Fruit fly (Drosophila melanogaster) whole organism, adult: ENCODE results near the gene Cftr.

Experiments
- CG11617 ChIP-seq: fragments of 200-800 bp; sonication (Bioruptor generic); optimal IDR thresholded peaks from 2 replicates; lab custom pipeline; 2017; ENCODE audit warnings: mild to moderate bottlenecking, missing biosample characterization, missing genetic modification reagents, missing genetic modification characterization
- CG12768 ChIP-seq: fragments of 200-800 bp; sonication (Bioruptor generic); optimal IDR thresholded peaks from 2 replicates; lab custom pipeline; 2017; ENCODE audit warnings: missing biosample characterization, missing genetic modification characterization, mild to moderate bottlenecking, moderate library complexity, missing genetic modification reagents
- CG14711 ChIP-seq: fragments of 200-800 bp; sonication (Bioruptor generic); optimal IDR thresholded peaks from 2 replicates; lab custom pipeline; 2018; ENCODE audit warnings: missing biosample characterization, mild to moderate bottlenecking, missing genetic modification characterization, moderate library complexity
- CG1620 ChIP-seq: fragments of 200-800 bp; sonication (Bioruptor generic); optimal IDR thresholded peaks from 2 replicates; lab custom pipeline; 2016; ENCODE audit warnings: missing biosample characterization, missing genetic modification characterization
- CG33017 ChIP-seq: fragments of 200-800 bp; sonication (Bioruptor generic); optimal IDR thresholded peaks from 2 replicates; lab custom pipeline; 2018; ENCODE audit warnings: missing biosample characterization, mild to moderate bottlenecking, missing genetic modification characterization, moderate library complexity
- CG5204 ChIP-seq: fragments of 200-800 bp; sonication (Bioruptor generic); optimal IDR thresholded peaks from 2 replicates; lab custom pipeline; 2016; ENCODE audit warnings: missing biosample characterization, missing genetic modification characterization
- CG7045 ChIP-seq: fragments of 200-800 bp; sonication (Bioruptor generic); optimal IDR thresholded peaks from 2 replicates; lab custom pipeline; 2017; ENCODE audit warnings: missing biosample characterization, mild to moderate bottlenecking, missing genetic modification characterization
- CG7101 ChIP-seq: fragments of 200-800 bp; sonication (Bioruptor generic); optimal IDR thresholded peaks from 2 replicates; lab custom pipeline; 2018; ENCODE audit warnings: missing biosample characterization, mild to moderate bottlenecking, missing genetic modification characterization, moderate library complexity
- Clk ChIP-seq: fragments of 200-800 bp; sonication (Bioruptor generic); optimal IDR thresholded peaks from 2 replicates; lab custom pipeline; 2017; ENCODE audit warnings: missing biosample characterization, missing genetic modification characterization
- Crg-1 ChIP-seq: fragments of 200-800 bp; sonication (Bioruptor generic); optimal IDR thresholded peaks from 2 replicates; lab custom pipeline; 2016; ENCODE audit warnings: missing biosample characterization, missing genetic modification characterization
- Hr96 ChIP-seq: fragments of 200-800 bp; sonication (Bioruptor generic); optimal IDR thresholded peaks from 2 replicates; lab custom pipeline; 2016; ENCODE audit warnings: missing biosample characterization, missing genetic modification characterization
- Mnt ChIP-seq: fragments of 200-800 bp; sonication (Bioruptor generic); optimal IDR thresholded peaks from 2 replicates; lab custom pipeline; 2016; ENCODE audit warnings: missing biosample characterization, mild to moderate bottlenecking, missing genetic modification characterization
- bab1 ChIP-seq: fragments of 200-800 bp; sonication (Bioruptor generic); optimal IDR thresholded peaks from 3 replicates; lab custom pipeline; 2019; ENCODE audit warnings: missing biosample characterization, mild to moderate bottlenecking, missing genetic modification characterization, moderate library complexity
- cic ChIP-seq: fragments of 200-800 bp; sonication (Bioruptor generic); optimal IDR thresholded peaks from 2 replicates; lab custom pipeline; 2017; ENCODE audit warnings: missing biosample characterization, mild to moderate bottlenecking, missing genetic modification characterization, moderate library complexity
- cnc ChIP-seq, 2 experiments: fragments of >200 bp; optimal IDR thresholded peaks; 2 replicates each; lab custom pipeline; 2017
- kay ChIP-seq: fragments of 200-800 bp; sonication (Bioruptor generic); peaks from one replicate; lab custom pipeline; 2016; ENCODE audit warnings: missing biosample characterization, missing genetic modification characterization, borderline replicate concordance
- ovo ChIP-seq: fragments of 200-800 bp; sonication (Bioruptor generic); optimal IDR thresholded peaks from 2 replicates; lab custom pipeline; 2016; ENCODE audit warnings: missing biosample characterization, missing genetic modification characterization
- pad ChIP-seq: fragments of 200-800 bp; sonication (Bioruptor generic); optimal IDR thresholded peaks from 3 replicates; lab custom pipeline; 2017; ENCODE audit warnings: missing biosample characterization, missing genetic modification characterization, mild to moderate bottlenecking, moderate library complexity, missing genetic modification reagents
- tj ChIP-seq: fragments of 200-800 bp; sonication (Bioruptor generic); optimal IDR thresholded peaks from 3 replicates; lab custom pipeline; 2017; ENCODE audit warnings: missing biosample characterization, mild to moderate bottlenecking, missing genetic modification characterization, moderate library complexity
- toe ChIP-seq: fragments of 200-800 bp; sonication (Bioruptor generic); optimal IDR thresholded peaks from 2 replicates; lab custom pipeline; 2016; ENCODE audit warnings: missing biosample characterization, missing genetic modification characterization

Gene Cftr

DNA sequence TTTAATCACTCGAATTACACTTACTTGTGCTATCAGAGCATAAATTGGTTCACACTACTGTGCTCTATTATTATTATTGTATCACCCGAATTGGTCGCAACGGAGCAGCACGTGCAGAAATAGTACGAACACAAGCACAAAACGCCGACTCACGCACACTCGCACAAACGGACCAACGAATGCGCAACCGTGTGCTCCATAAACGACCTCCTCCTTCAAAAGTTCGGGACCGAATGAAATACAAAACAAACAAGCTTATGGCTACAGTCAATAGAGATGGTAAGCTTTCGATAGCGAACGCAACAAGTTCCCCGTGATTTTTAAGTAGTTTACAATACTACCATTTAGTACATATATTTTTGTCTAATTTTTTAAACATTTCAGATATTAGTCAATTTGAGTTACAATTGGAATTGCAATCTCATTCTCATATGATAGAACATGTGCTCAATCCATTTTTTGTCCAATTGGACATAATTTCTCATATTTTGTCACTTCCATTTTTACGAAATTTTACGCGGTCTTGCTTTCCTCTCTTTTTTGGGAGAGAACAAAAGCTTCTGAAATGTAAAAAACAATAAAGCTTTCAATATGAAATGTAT lies at the start of gene Cftr:
Cftr (minus strand) TSS at position 239 of the 602 bp plus-strand sequence.
- TF ChIP-seq Hr96 (GFP tag; lab: Kevin White, UChicago) (peak; percentile 68), CG12768 (GFP tag; lab: Kevin White, UChicago) (peak; percentile 80), Mnt (GFP tag; lab: Kevin White, UChicago) (peak; percentile 98), cnc (optimal IDR thresholded peaks at IDR 0.05; lab: Kevin White, UChicago) (peak; percentile 96), CG14711 (tag; lab: Kevin White, UChicago) (peak; percentile 66), Clk (GFP tag; lab: Kevin White, UChicago) (peak; percentile 37), CG7101 (peak; percentile 77), cic (GFP tag; lab: Kevin White, UChicago) (peak; percentile 74), kay (GFP tag; lab: Kevin White, UChicago) (peak; percentile 94), CG7045 (GFP tag; lab: Kevin White, UChicago) (peak; percentile 68), CG33017 (peak; percentile 69), CG5204 (GFP tag; lab: Kevin White, UChicago) (peak; percentile 61), tj (peak; percentile 87), toe (GFP tag; lab: Kevin White, UChicago) (peak; percentile 79), Crg-1 (peak; percentile 86), bab1 (GFP tag; lab: Kevin White, UChicago) (peak; percentile 67), ovo (GFP tag; lab: Kevin White, UChicago) (peak; percentile 37), CG11617 (peak; percentile 57), CG1620 (GFP tag; lab: Kevin White, UChicago) (peak; percentile 89), pad (GFP tag; lab: Kevin White, UChicago) (peak; percentile 92)

DNA sequence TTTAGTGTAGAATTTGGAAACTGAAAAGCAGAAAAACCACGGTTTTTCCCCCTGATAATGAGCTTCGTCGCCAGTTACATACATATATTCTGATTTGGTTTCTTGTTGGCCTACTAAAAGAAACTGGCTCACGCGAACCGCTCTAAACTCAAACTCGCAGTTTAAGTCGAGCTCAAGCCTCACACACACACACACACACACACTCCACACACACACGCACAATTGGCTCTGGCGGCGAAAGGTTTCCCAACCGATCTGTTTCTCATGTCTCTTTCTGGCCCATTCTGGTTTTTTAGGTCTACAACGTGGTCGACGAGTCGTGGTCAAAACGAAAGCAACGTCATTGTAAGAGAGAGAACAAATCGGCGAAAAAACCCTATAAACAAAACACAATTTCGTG lies 46.6 kb upstream of the Cftr start:
- no peak for TF ChIP-seq cic (GFP tag; lab: Kevin White, UChicago)
- no peak for TF ChIP-seq tj
- no peak for TF ChIP-seq CG5204 (GFP tag; lab: Kevin White, UChicago)
- no peak for TF ChIP-seq toe (GFP tag; lab: Kevin White, UChicago)
- TF ChIP-seq Clk (GFP tag; lab: Kevin White, UChicago) = no peak
- TF ChIP-seq bab1 (GFP tag; lab: Kevin White, UChicago) = no peak
- TF ChIP-seq CG7101 = no peak
- no peak for TF ChIP-seq Hr96 (GFP tag; lab: Kevin White, UChicago)
- no peak for TF ChIP-seq cnc (optimal IDR thresholded peaks at IDR 0.05; lab: Kevin White, UChicago)
- no peak for TF ChIP-seq pad (GFP tag; lab: Kevin White, UChicago)
- TF ChIP-seq kay (GFP tag; lab: Kevin White, UChicago) = no peak

DNA sequence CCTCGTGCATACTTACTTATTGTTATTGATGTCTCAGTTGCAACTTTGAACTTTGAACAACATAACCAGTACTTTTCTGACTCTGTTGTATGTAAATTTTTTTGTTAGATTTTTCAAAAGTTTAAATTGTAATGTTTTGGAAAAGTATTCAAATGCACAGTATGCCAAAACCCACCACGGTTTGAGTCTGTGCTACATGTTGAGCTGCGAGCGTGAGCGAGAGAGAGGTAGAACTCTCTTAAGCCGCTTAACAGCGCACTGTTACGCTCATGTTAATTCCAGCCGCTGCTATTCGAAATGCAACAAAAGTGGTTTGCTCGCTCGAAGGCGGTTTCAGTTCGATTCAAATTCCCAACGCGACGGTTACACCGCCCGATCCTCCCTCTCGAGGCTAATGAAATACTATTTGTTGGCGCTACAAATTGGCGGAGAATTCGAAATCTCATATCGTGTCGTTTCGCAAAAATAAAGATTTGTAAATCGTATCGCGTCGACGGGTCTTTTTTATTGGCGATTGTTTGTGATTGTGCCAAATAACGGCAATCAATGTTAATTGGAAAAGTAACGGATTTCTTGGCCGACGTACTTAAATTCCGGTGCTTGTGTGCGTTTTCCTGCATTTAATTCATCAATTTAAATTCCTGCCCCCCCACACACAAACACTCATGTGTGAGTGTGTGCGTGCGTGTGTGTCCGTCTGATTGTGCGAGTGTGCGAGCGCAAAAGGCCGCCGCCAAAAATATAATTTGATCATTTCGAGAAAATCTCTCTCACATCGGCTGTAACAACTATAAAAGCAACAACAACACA lies 45.3 kb upstream of the Cftr start:
- TF ChIP-seq toe (GFP tag; lab: Kevin White, UChicago) = no peak
- TF ChIP-seq kay (GFP tag; lab: Kevin White, UChicago) = no peak
- no peak for TF ChIP-seq pad (GFP tag; lab: Kevin White, UChicago)
- no peak for TF ChIP-seq CG14711 (tag; lab: Kevin White, UChicago)
- no peak for TF ChIP-seq Clk (GFP tag; lab: Kevin White, UChicago)
- peak; percentile 35 for TF ChIP-seq tj
- TF ChIP-seq CG7045 (GFP tag; lab: Kevin White, UChicago) = no peak
- peak; percentile 50 for TF ChIP-seq cic (GFP tag; lab: Kevin White, UChicago)
- no peak for TF ChIP-seq CG12768 (GFP tag; lab: Kevin White, UChicago)
- no peak for TF ChIP-seq Hr96 (GFP tag; lab: Kevin White, UChicago)
- TF ChIP-seq bab1 (GFP tag; lab: Kevin White, UChicago) = peak; percentile 35
- TF ChIP-seq CG1620 (GFP tag; lab: Kevin White, UChicago) = no peak
- TF ChIP-seq CG33017 = no peak
- TF ChIP-seq ovo (GFP tag; lab: Kevin White, UChicago) = peak; percentile 15
- peak; percentile 19 for TF ChIP-seq CG11617
- no peak for TF ChIP-seq CG7101
- TF ChIP-seq Mnt (GFP tag; lab: Kevin White, UChicago) = peak; percentile 21
- no peak for TF ChIP-seq cnc (optimal IDR thresholded peaks at IDR 0.05; lab: Kevin White, UChicago)
- no peak for TF ChIP-seq CG5204 (GFP tag; lab: Kevin White, UChicago)
- no peak for TF ChIP-seq Crg-1

DNA sequence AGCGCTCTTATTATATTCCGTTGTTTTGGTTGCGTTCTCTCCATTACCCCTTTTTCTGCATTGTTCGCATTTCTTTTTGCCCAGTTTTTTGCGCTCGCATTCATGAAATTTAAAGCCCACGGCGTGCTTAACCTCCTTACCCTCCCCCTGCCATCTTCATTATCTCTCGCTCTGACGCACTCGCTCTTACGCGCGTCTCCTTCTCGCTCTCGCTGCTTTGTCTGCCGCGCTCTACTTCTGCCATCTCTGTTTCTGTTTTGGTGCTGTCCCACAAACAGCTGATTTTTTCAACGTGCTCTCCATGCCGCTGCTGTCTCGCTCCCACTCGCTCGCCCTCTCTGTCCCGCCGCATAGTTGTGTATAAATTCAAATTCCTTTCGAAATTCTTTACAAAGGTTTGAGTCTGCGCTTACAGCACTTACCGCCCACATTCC lies 42.8 kb upstream of the Cftr start:
- TF ChIP-seq CG7045 (GFP tag; lab: Kevin White, UChicago) = no peak
- TF ChIP-seq Hr96 (GFP tag; lab: Kevin White, UChicago) = no peak
- TF ChIP-seq Clk (GFP tag; lab: Kevin White, UChicago) = no peak
- TF ChIP-seq Crg-1 = no peak
- peak; percentile 25 for TF ChIP-seq bab1 (GFP tag; lab: Kevin White, UChicago)
- TF ChIP-seq Mnt (GFP tag; lab: Kevin White, UChicago) = peak; percentile 86
- TF ChIP-seq CG14711 (tag; lab: Kevin White, UChicago) = no peak
- TF ChIP-seq CG7101 = no peak
- no peak for TF ChIP-seq CG33017
- no peak for TF ChIP-seq cnc (optimal IDR thresholded peaks at IDR 0.05; lab: Kevin White, UChicago)
- TF ChIP-seq toe (GFP tag; lab: Kevin White, UChicago) = no peak
- peak; percentile 99 for TF ChIP-seq tj
- TF ChIP-seq CG1620 (GFP tag; lab: Kevin White, UChicago) = no peak
- no peak for TF ChIP-seq CG5204 (GFP tag; lab: Kevin White, UChicago)
- peak; percentile 50 for TF ChIP-seq CG12768 (GFP tag; lab: Kevin White, UChicago)
- no peak for TF ChIP-seq kay (GFP tag; lab: Kevin White, UChicago)
- TF ChIP-seq CG11617 = peak; percentile 19
- TF ChIP-seq ovo (GFP tag; lab: Kevin White, UChicago) = peak; percentile 65
- peak; percentile 95 for TF ChIP-seq pad (GFP tag; lab: Kevin White, UChicago)
- TF ChIP-seq cic (GFP tag; lab: Kevin White, UChicago) = peak; percentile 92
